Fruit fly (Drosophila melanogaster) whole organism, embryonic: ENCODE data around the gene Appl.

Experiments used
- Asciz ChIP-seq: fragments of 200-800 bp; sonication (Bioruptor generic); optimal IDR thresholded peaks from 2 replicates; lab custom pipeline; 2017; ENCODE audit warnings: missing biosample characterization, mild to moderate bottlenecking, missing genetic modification characterization, missing genetic modification reagents
- CG10543 ChIP-seq: fragments of 200-800 bp; sonication (Bioruptor generic); optimal IDR thresholded peaks from 3 replicates; lab custom pipeline; 2017; ENCODE audit warnings: missing biosample characterization, mild to moderate bottlenecking, missing genetic modification characterization, moderate library complexity
- CG10654 ChIP-seq: fragments of 200-800 bp; sonication (Bioruptor generic); optimal IDR thresholded peaks from 2 replicates; lab custom pipeline; 2016; ENCODE audit warnings: missing biosample characterization, missing genetic modification characterization
- CG11695 ChIP-seq: fragments of 200-800 bp; sonication (Bioruptor generic); IDR thresholded peaks from 3 replicates; pipeline ENCODE4 v1.3.6; 2022; ENCODE audit warnings: missing biosample characterization, missing genetic modification characterization
- CG13123 ChIP-seq: fragments of 200-800 bp; sonication (Bioruptor generic); optimal IDR thresholded peaks from 2 replicates; lab custom pipeline; 2016; ENCODE audit warnings: missing biosample characterization, missing genetic modification characterization
- CG15514 ChIP-seq: fragments of 200-800 bp; sonication (Bioruptor generic); optimal IDR thresholded peaks from 3 replicates; lab custom pipeline; 2017; ENCODE audit warnings: missing biosample characterization, missing genetic modification characterization, mild to moderate bottlenecking, moderate library complexity, missing genetic modification reagents
- CG1647 ChIP-seq: fragments of 200-800 bp; sonication (Bioruptor generic); optimal IDR thresholded peaks from 3 replicates; lab custom pipeline; 2016; ENCODE audit warnings: missing biosample characterization, missing genetic modification characterization
- CG17361 ChIP-seq: fragments of 200-800 bp; sonication (Bioruptor generic); IDR thresholded peaks from 3 replicates; pipeline ENCODE4 v1.3.6; 2022; ENCODE audit warnings: missing biosample characterization, missing genetic modification characterization
- CG17568 ChIP-seq: fragments of 200-800 bp; sonication (Bioruptor generic); optimal IDR thresholded peaks from 2 replicates; lab custom pipeline; 2018; ENCODE audit warnings: missing biosample characterization, mild to moderate bottlenecking, missing genetic modification characterization, moderate library complexity
- CG17802 ChIP-seq: fragments of 200-800 bp; sonication (Bioruptor generic); optimal IDR thresholded peaks from 2 replicates; lab custom pipeline; 2018; ENCODE audit warnings: missing biosample characterization, mild to moderate bottlenecking, missing genetic modification characterization, moderate library complexity
- CG1832 ChIP-seq: fragments of 200-800 bp; sonication (Bioruptor generic); optimal IDR thresholded peaks from 2 replicates; lab custom pipeline; 2017; ENCODE audit warnings: missing biosample characterization, mild to moderate bottlenecking, missing genetic modification characterization, inconsistent platforms
- CG18476 ChIP-seq: fragments of 200-800 bp; sonication (Bioruptor generic); optimal IDR thresholded peaks from 2 replicates; lab custom pipeline; 2016; ENCODE audit warnings: missing biosample characterization, mild to moderate bottlenecking, missing genetic modification characterization
- CG2199 ChIP-seq: fragments of 200-800 bp; sonication (Bioruptor generic); IDR thresholded peaks from 3 replicates; pipeline ENCODE4 v1.3.6; 2022; ENCODE audit warnings: missing biosample characterization, missing genetic modification characterization
- CG3847 ChIP-seq: fragments of 200-800 bp; sonication (Bioruptor generic); IDR thresholded peaks from 2 replicates; pipeline ENCODE4 v1.3.6; 2022; ENCODE audit warnings: missing biosample characterization, missing genetic modification characterization
- CG42726 ChIP-seq: fragments of 200-800 bp; sonication (Bioruptor generic); IDR thresholded peaks from 2 replicates; pipeline ENCODE4 v1.3.6; 2022; ENCODE audit warnings: missing biosample characterization, missing genetic modification characterization; ENCODE audit not compliant: partially characterized antibody
- CG4404 ChIP-seq: fragments of 200-800 bp; sonication (Bioruptor generic); IDR thresholded peaks from 2 replicates; pipeline ENCODE4 v1.3.6; 2022; ENCODE audit warnings: missing biosample characterization, missing genetic modification characterization
- CG4730 ChIP-seq: fragments of 200-800 bp; sonication (Bioruptor generic); IDR thresholded peaks from 2 replicates; pipeline ENCODE4 v1.3.6; 2022; ENCODE audit warnings: missing biosample characterization, missing genetic modification characterization
- CG6689 ChIP-seq: fragments of 200-800 bp; sonication (Bioruptor generic); IDR thresholded peaks from 2 replicates; pipeline ENCODE4 v1.3.6; 2022; ENCODE audit warnings: missing biosample characterization, missing genetic modification characterization
- CG7556 ChIP-seq: fragments of 200-800 bp; sonication (Bioruptor generic); optimal IDR thresholded peaks from 2 replicates; lab custom pipeline; 2017; ENCODE audit warnings: missing biosample characterization, mild to moderate bottlenecking, missing genetic modification characterization
- CG8089 ChIP-seq: fragments of 200-800 bp; sonication (Bioruptor generic); optimal IDR thresholded peaks from 3 replicates; lab custom pipeline; 2016; ENCODE audit warnings: missing biosample characterization, missing genetic modification characterization
- Camta ChIP-seq: fragments of 200-800 bp; sonication (Bioruptor generic); optimal IDR thresholded peaks from 2 replicates; lab custom pipeline; 2016; ENCODE audit warnings: missing biosample characterization, missing genetic modification characterization
- CoRest ChIP-seq: fragments of 200-800 bp; sonication (Bioruptor generic); optimal IDR thresholded peaks from 3 replicates; lab custom pipeline; 2018; ENCODE audit warnings: missing biosample characterization, mild to moderate bottlenecking, missing genetic modification characterization, moderate library complexity
- Deaf1 ChIP-seq: fragments of 200-800 bp; optimal IDR thresholded peaks from 3 replicates; lab custom pipeline; 2019; ENCODE audit warnings: missing biosample characterization, mild to moderate bottlenecking, missing genetic modification characterization, moderate library complexity
- Doc3 ChIP-seq: fragments of 200-800 bp; sonication (Bioruptor generic); IDR thresholded peaks from 3 replicates; pipeline ENCODE4 v1.3.6; 2022; ENCODE audit warnings: missing biosample characterization, missing genetic modification characterization; ENCODE audit not compliant: partially characterized antibody
- Dp ChIP-seq: fragments of 200-800 bp; sonication (Bioruptor generic); optimal IDR thresholded peaks from 2 replicates; lab custom pipeline; 2018; ENCODE audit warnings: missing biosample characterization, mild to moderate bottlenecking, missing genetic modification characterization, moderate library complexity
- E2f2 ChIP-seq: fragments of 200-800 bp; sonication (Bioruptor generic); IDR thresholded peaks from 2 replicates; pipeline ENCODE4 v1.3.6; 2022; ENCODE audit warnings: missing biosample characterization, missing genetic modification characterization
- Eip74EF ChIP-seq, 2 experiments: fragments of 200-800 bp in 1 of 2; fragments of >200 bp in 1 of 2; sonication (Bioruptor generic) in 1 of 2; optimal IDR thresholded peaks; 2 replicates each; lab custom pipeline; 2017 to 2019; ENCODE audit warnings: missing biosample characterization in 2 of 2, missing genetic modification characterization in 2 of 2, mild to moderate bottlenecking in 1 of 2, moderate library complexity in 1 of 2
- Elba2 ChIP-seq: fragments of 200-800 bp; sonication (Bioruptor generic); optimal IDR thresholded peaks from 3 replicates; lab custom pipeline; 2016; ENCODE audit warnings: missing biosample characterization, missing genetic modification characterization
- Fer2 ChIP-seq: fragments of 200-800 bp; sonication (Bioruptor generic); optimal IDR thresholded peaks from 2 replicates; lab custom pipeline; 2018; ENCODE audit warnings: missing biosample characterization, mild to moderate bottlenecking, missing genetic modification characterization, moderate library complexity
- HLH4C ChIP-seq: fragments of 200-800 bp; sonication (Bioruptor generic); IDR thresholded peaks from 3 replicates; pipeline ENCODE4 v1.3.6; 2022; ENCODE audit warnings: missing biosample characterization, missing genetic modification characterization; ENCODE audit not compliant: partially characterized antibody
- HLH54F ChIP-seq: fragments of 200-800 bp; sonication (Bioruptor generic); optimal IDR thresholded peaks from 3 replicates; lab custom pipeline; 2016; ENCODE audit warnings: missing biosample characterization, missing genetic modification characterization
- Hsf ChIP-seq: fragments of 200-800 bp; sonication (Bioruptor generic); optimal IDR thresholded peaks from 3 replicates; lab custom pipeline; 2016; ENCODE audit warnings: missing biosample characterization, missing genetic modification characterization
- Meics ChIP-seq: fragments of 200-800 bp; sonication (Bioruptor generic); optimal IDR thresholded peaks from 2 replicates; lab custom pipeline; 2017; ENCODE audit warnings: missing biosample characterization, mild to moderate bottlenecking, missing genetic modification characterization
- NK7.1 ChIP-seq: fragments of 200-800 bp; sonication (Bioruptor generic); optimal IDR thresholded peaks from 3 replicates; lab custom pipeline; 2016; ENCODE audit warnings: missing biosample characterization, missing genetic modification characterization
- Optix ChIP-seq: fragments of 200-800 bp; sonication (Bioruptor generic); IDR thresholded peaks from 3 replicates; pipeline ENCODE4 v1.3.6; 2022; ENCODE audit warnings: missing biosample characterization, missing genetic modification characterization
- Sin3A ChIP-seq: fragments of >200 bp; optimal IDR thresholded peaks from 2 replicates; lab custom pipeline; 2018
- Sox100B ChIP-seq: fragments of 200-800 bp; sonication (Bioruptor generic); optimal IDR thresholded peaks from 3 replicates; lab custom pipeline; 2018; ENCODE audit warnings: missing biosample characterization, mild to moderate bottlenecking, missing genetic modification characterization
- Spps ChIP-seq: fragments of 200-800 bp; sonication (Bioruptor generic); optimal IDR thresholded peaks from 2 replicates; lab custom pipeline; 2018; ENCODE audit warnings: missing biosample characterization, mild to moderate bottlenecking, missing genetic modification characterization
- Sry-δ ChIP-seq: fragments of 200-800 bp; sonication (Bioruptor generic); optimal IDR thresholded peaks from 2 replicates; lab custom pipeline; 2016; ENCODE audit warnings: missing biosample characterization, missing genetic modification characterization
- Usf ChIP-seq: fragments of 200-800 bp; sonication (Bioruptor generic); optimal IDR thresholded peaks from 2 replicates; lab custom pipeline; 2017; ENCODE audit warnings: missing genotype, missing biosample characterization, missing genetic modification characterization
- ato ChIP-seq: fragments of 200-800 bp; sonication (Bioruptor generic); IDR thresholded peaks from 2 replicates; pipeline ENCODE4 v1.3.6; 2022; ENCODE audit warnings: missing biosample characterization, missing genetic modification characterization; ENCODE audit not compliant: partially characterized antibody
- caup ChIP-seq: fragments of 200-800 bp; sonication (Bioruptor generic); optimal IDR thresholded peaks from 3 replicates; lab custom pipeline; 2017; ENCODE audit warnings: missing biosample characterization, mild to moderate bottlenecking, missing genetic modification characterization, moderate library complexity; ENCODE audit not compliant: severe bottlenecking
- dan ChIP-seq: fragments of 200-800 bp; sonication (Bioruptor generic); IDR thresholded peaks from 2 replicates; pipeline ENCODE4 v1.3.6; 2022; ENCODE audit warnings: missing biosample characterization, missing genetic modification characterization
- dysf ChIP-seq: fragments of 200-800 bp; sonication (Bioruptor generic); IDR thresholded peaks from 3 replicates; pipeline ENCODE4 v1.3.6; 2022; ENCODE audit warnings: missing biosample characterization, missing genetic modification characterization
- ems ChIP-seq: fragments of 200-800 bp; sonication (Bioruptor generic); optimal IDR thresholded peaks from 3 replicates; lab custom pipeline; 2016; ENCODE audit warnings: missing biosample characterization, missing genetic modification characterization
- ewg ChIP-seq: fragments of 200-800 bp; sonication (Bioruptor generic); optimal IDR thresholded peaks from 3 replicates; lab custom pipeline; 2017; ENCODE audit warnings: mild to moderate bottlenecking, missing biosample characterization, missing genetic modification reagents, missing genetic modification characterization
- fru ChIP-seq: fragments of >200 bp; optimal IDR thresholded peaks from 2 replicates; lab custom pipeline; 2017
- kay ChIP-seq: fragments of 200-800 bp; sonication (Bioruptor generic); optimal IDR thresholded peaks from 2 replicates; lab custom pipeline; 2016; ENCODE audit warnings: missing biosample characterization, missing genetic modification characterization
- pfk ChIP-seq: fragments of 200-800 bp; sonication (Bioruptor generic); optimal IDR thresholded peaks from 2 replicates; lab custom pipeline; 2018; ENCODE audit warnings: missing biosample characterization, mild to moderate bottlenecking, missing genetic modification characterization, moderate library complexity
- sens ChIP-seq: fragments of 200-800 bp; sonication (Bioruptor generic); peaks from one replicate; lab custom pipeline; 2016; ENCODE audit warnings: missing biosample characterization, missing genetic modification characterization
- tna ChIP-seq: fragments of 200-800 bp; sonication (Bioruptor generic); IDR thresholded peaks from 2 replicates; pipeline ENCODE4 v1.3.6; 2022; ENCODE audit warnings: missing biosample characterization, missing genetic modification characterization; ENCODE audit not compliant: partially characterized antibody

Appl gene

dm6 chrX:625157-625627 lies 94.9 kb downstream of the Appl start, which contains the start of the genes CG13364 and Hinfp (continued):
- TF ChIP-seq Hsf (GFP tag; lab: Kevin White, UChicago) (no peak), ems (GFP tag; lab: Kevin White, UChicago) (no peak), Doc3 (GFP tag; lab: Robert Waterston, UW) (peak; percentile 67; the same call in 2 of the 3 replicates), CG10543 (no peak), caup (no peak), CG1832 (GFP tag; lab: Kevin White, UChicago) (no peak), CG42726 (no peak), CG18476 (GFP tag; lab: Kevin White, UChicago) (no peak), CG3847 (no peak), CG11695 (GFP tag; lab: Robert Waterston, UW) (no peak), CoRest (no peak), Eip74EF (GFP tag; optimal IDR thresholded peaks at IDR 0.05; lab: Kevin White, UChicago) (no peak), Sox100B (peak; percentile 5), Sin3A (peak; percentile 33), HLH54F (GFP tag; lab: Kevin White, UChicago) (no peak), CG10654 (no peak), dysf (GFP tag; lab: Robert Waterston, UW) (no peak), dan (no peak), NK7.1 (GFP tag; lab: Kevin White, UChicago) (no peak), CG17802 (tag; lab: Kevin White, UChicago) (no peak), CG17568 (GFP tag; lab: Kevin White, UChicago) (no peak), ewg (no peak), tna (peak; percentile 88), fru (no peak), Elba2 (GFP tag; lab: Kevin White, UChicago) (no peak), kay (no peak), CG1647 (GFP tag; lab: Kevin White, UChicago) (no peak), Asciz (GFP tag; lab: Kevin White, UChicago) (no peak), CG4404 (no peak), CG17361 (GFP tag; lab: Robert Waterston, UW) (peak; percentile 37; the same call in 2 of the 3 replicates), Fer2 (tag; lab: Kevin White, UChicago) (no peak), Spps (tag; lab: Kevin White, UChicago) (no peak), HLH4C (GFP tag; lab: Robert Waterston, UW) (peak; percentile 92), pfk (no peak), ato (GFP tag; lab: Robert Waterston, UW) (peak; percentile 54), CG7556 (no peak), Deaf1 (tag; lab: Kevin White, UChicago) (no peak), Dp (peak; percentile 37), CG13123 (GFP tag; lab: Kevin White, UChicago) (no peak), Meics (GFP tag; lab: Kevin White, UChicago) (peak; percentile 25), Camta (GFP tag; lab: Kevin White, UChicago) (no peak), Usf (no peak), Optix (GFP tag; lab: Robert Waterston, UW) (no peak), Sry-δ (GFP tag; lab: Kevin White, UChicago) (peak; percentile 45), CG2199 (GFP tag; lab: Robert Waterston, UW) (no peak), E2f2 (GFP tag; lab: Robert Waterston, UW) (peak; percentile 11; the same call in 1 of the 2 replicates), CG8089 (no peak), CG4730 (no peak), CG6689 (GFP tag; lab: Robert Waterston, UW) (no peak), sens (GFP tag; lab: Kevin White, UChicago) (peak; percentile 32), CG15514 (GFP tag; lab: Kevin White, UChicago) (peak; percentile 83)
